Fruit fly (Drosophila melanogaster) whole organism, embryonic: ENCODE results near the gene Reg-2.

ENCODE experiments used
- Asciz ChIP-seq: fragments of 200-800 bp; sonication (Bioruptor generic); optimal IDR thresholded peaks from 2 replicates; lab custom pipeline; 2017; ENCODE audit warnings: missing biosample characterization, mild to moderate bottlenecking, missing genetic modification characterization, missing genetic modification reagents
- B-H1 ChIP-seq: fragments of 200-800 bp; sonication (Bioruptor generic); IDR thresholded peaks from 3 replicates; pipeline ENCODE4 v1.3.6; 2022; ENCODE audit warnings: missing biosample characterization, missing genetic modification characterization
- CG1024 ChIP-seq: fragments of 200-800 bp; sonication (Bioruptor generic); IDR thresholded peaks from 2 replicates; pipeline ENCODE4 v1.3.6; 2022; ENCODE audit warnings: missing biosample characterization, missing genetic modification characterization
- CG10267 ChIP-seq: fragments of 200-800 bp; sonication (Bioruptor generic); optimal IDR thresholded peaks from 2 replicates; lab custom pipeline; 2018; ENCODE audit warnings: missing biosample characterization, mild to moderate bottlenecking, missing genetic modification characterization, moderate library complexity
- CG10565 ChIP-seq: fragments of 200-800 bp; sonication (Bioruptor generic); optimal IDR thresholded peaks from 3 replicates; lab custom pipeline; 2016; ENCODE audit warnings: missing biosample characterization, mild to moderate bottlenecking, missing genetic modification characterization
- CG11093 ChIP-seq: fragments of 200-800 bp; sonication (Bioruptor generic); IDR thresholded peaks from 3 replicates; pipeline ENCODE4 v1.3.6; 2022; ENCODE audit warnings: missing biosample characterization, missing genetic modification characterization
- CG11696 ChIP-seq: fragments of 200-800 bp; sonication (Bioruptor generic); IDR thresholded peaks from 2 replicates; pipeline ENCODE4 v1.3.6; 2022; ENCODE audit warnings: missing biosample characterization, missing genetic modification characterization
- CG12071 ChIP-seq: fragments of 200-800 bp; sonication (Bioruptor generic); optimal IDR thresholded peaks from 3 replicates; lab custom pipeline; 2018; ENCODE audit warnings: missing biosample characterization, mild to moderate bottlenecking, missing genetic modification characterization
- CG13123 ChIP-seq: fragments of 200-800 bp; sonication (Bioruptor generic); optimal IDR thresholded peaks from 2 replicates; lab custom pipeline; 2016; ENCODE audit warnings: missing biosample characterization, missing genetic modification characterization
- CG14441 ChIP-seq: fragments of 200-800 bp; sonication (Bioruptor generic); IDR thresholded peaks from 2 replicates; pipeline ENCODE4 v1.3.6; 2022; ENCODE audit warnings: missing biosample characterization, missing genetic modification characterization
- CG15601 ChIP-seq: fragments of 200-800 bp; sonication (Bioruptor generic); optimal IDR thresholded peaks from 3 replicates; lab custom pipeline; 2019; ENCODE audit warnings: missing biosample characterization, mild to moderate bottlenecking, missing genetic modification characterization, moderate library complexity
- CG16813 ChIP-seq: fragments of 200-800 bp; sonication (Bioruptor generic); IDR thresholded peaks from 3 replicates; pipeline ENCODE4 v1.3.6; 2022; ENCODE audit warnings: missing biosample characterization, missing genetic modification characterization; ENCODE audit not compliant: partially characterized antibody
- CG16815 ChIP-seq: fragments of 200-800 bp; sonication (Bioruptor generic); optimal IDR thresholded peaks from 3 replicates; lab custom pipeline; 2017; ENCODE audit warnings: missing biosample characterization, mild to moderate bottlenecking, missing genetic modification characterization
- CG17186 ChIP-seq: fragments of 200-800 bp; sonication (Bioruptor generic); optimal IDR thresholded peaks from 3 replicates; lab custom pipeline; 2017; ENCODE audit warnings: missing biosample characterization, missing genetic modification reagents, missing genetic modification characterization
- CG2678 ChIP-seq: fragments of 200-800 bp; sonication (Bioruptor generic); optimal IDR thresholded peaks from 3 replicates; lab custom pipeline; 2019; ENCODE audit warnings: missing biosample characterization, mild to moderate bottlenecking, missing genetic modification characterization, moderate library complexity
- CG31224 ChIP-seq: fragments of 200-800 bp; sonication (Bioruptor generic); IDR thresholded peaks from 2 replicates; pipeline ENCODE4 v1.3.6; 2022; ENCODE audit warnings: missing biosample characterization, missing genetic modification characterization
- CG31441 ChIP-seq: fragments of 200-800 bp; sonication (Bioruptor generic); IDR thresholded peaks from 2 replicates; pipeline ENCODE4 v1.3.6; 2022; ENCODE audit warnings: missing biosample characterization, missing genetic modification characterization
- CG42726 ChIP-seq: fragments of 200-800 bp; sonication (Bioruptor generic); IDR thresholded peaks from 2 replicates; pipeline ENCODE4 v1.3.6; 2022; ENCODE audit warnings: missing biosample characterization, missing genetic modification characterization; ENCODE audit not compliant: partially characterized antibody
- CG4282 ChIP-seq: fragments of 200-800 bp; sonication (Bioruptor generic); optimal IDR thresholded peaks from 2 replicates; lab custom pipeline; 2016; ENCODE audit warnings: missing biosample characterization, missing genetic modification characterization
- CG4404 ChIP-seq: fragments of 200-800 bp; sonication (Bioruptor generic); IDR thresholded peaks from 2 replicates; pipeline ENCODE4 v1.3.6; 2022; ENCODE audit warnings: missing biosample characterization, missing genetic modification characterization
- CG6175 ChIP-seq: fragments of 200-800 bp; sonication (Bioruptor generic); IDR thresholded peaks from 3 replicates; pipeline ENCODE4 v1.3.6; 2022; ENCODE audit warnings: missing biosample characterization, missing genetic modification characterization
- CG7271 ChIP-seq: fragments of 200-800 bp; sonication (Bioruptor generic); optimal IDR thresholded peaks from 2 replicates; lab custom pipeline; 2018; ENCODE audit warnings: missing biosample characterization, mild to moderate bottlenecking, missing genetic modification characterization, moderate library complexity
- CG7357 ChIP-seq: fragments of 200-800 bp; sonication (Bioruptor generic); IDR thresholded peaks from 3 replicates; pipeline ENCODE4 v1.3.6; 2022; ENCODE audit warnings: missing biosample characterization, missing genetic modification characterization
- Doc2 ChIP-seq: fragments of 200-800 bp; sonication (Bioruptor generic); IDR thresholded peaks from 2 replicates; pipeline ENCODE4 v1.3.6; 2022; ENCODE audit warnings: missing biosample characterization, missing genetic modification characterization
- HmgD ChIP-seq: fragments of 200-800 bp; sonication (Bioruptor generic); optimal IDR thresholded peaks from 3 replicates; lab custom pipeline; 2016; ENCODE audit warnings: missing biosample characterization, missing genetic modification characterization
- Lpt ChIP-seq: fragments of >200 bp; optimal IDR thresholded peaks from 2 replicates; lab custom pipeline; 2018; ENCODE audit warnings: missing biosample characterization, missing genetic modification characterization
- NC2α ChIP-seq: fragments of 200-800 bp; sonication (Bioruptor generic); optimal IDR thresholded peaks from 2 replicates; lab custom pipeline; 2016; ENCODE audit warnings: missing biosample characterization, missing genetic modification characterization
- NFAT ChIP-seq: fragments of 200-800 bp; sonication (Bioruptor generic); IDR thresholded peaks from 2 replicates; pipeline ENCODE4 v1.3.6; 2022; ENCODE audit warnings: missing biosample characterization, missing genetic modification characterization
- Rx ChIP-seq: fragments of 200-800 bp; sonication (Bioruptor generic); IDR thresholded peaks from 2 replicates; pipeline ENCODE4 v1.3.6; 2022; ENCODE audit warnings: missing biosample characterization, missing genetic modification characterization
- Sry-β ChIP-seq: fragments of 200-800 bp; sonication (Bioruptor generic); optimal IDR thresholded peaks from 2 replicates; lab custom pipeline; 2018; ENCODE audit warnings: missing biosample characterization, mild to moderate bottlenecking, missing genetic modification characterization, moderate library complexity
- Stat92E ChIP-seq, 3 experiments: fragments of >200 bp in 2 of 3; fragments of 200-800 bp in 1 of 3; sonication (Bioruptor generic) in 1 of 3; optimal IDR thresholded peaks; 2 replicates each; lab custom pipeline; 2017 to 2019; ENCODE audit warnings: missing biosample characterization in 3 of 3, missing genetic modification characterization in 3 of 3, mild to moderate bottlenecking in 1 of 3, moderate library complexity in 1 of 3
- Xbp1 ChIP-seq: fragments of 200-800 bp; sonication (Bioruptor generic); optimal IDR thresholded peaks from 3 replicates; lab custom pipeline; 2016; ENCODE audit warnings: missing biosample characterization, mild to moderate bottlenecking, missing genetic modification characterization
- btn ChIP-seq: fragments of 200-800 bp; sonication (Bioruptor generic); optimal IDR thresholded peaks from 2 replicates; lab custom pipeline; 2016; ENCODE audit warnings: missing biosample characterization, missing genetic modification characterization
- crc ChIP-seq: fragments of 200-800 bp; sonication (Bioruptor generic); optimal IDR thresholded peaks from 2 replicates; lab custom pipeline; 2016; ENCODE audit warnings: missing biosample characterization, missing genetic modification characterization
- dan ChIP-seq: fragments of 200-800 bp; sonication (Bioruptor generic); IDR thresholded peaks from 2 replicates; pipeline ENCODE4 v1.3.6; 2022; ENCODE audit warnings: missing biosample characterization, missing genetic modification characterization
- emc ChIP-seq: fragments of 200-800 bp; sonication (Bioruptor generic); optimal IDR thresholded peaks from 2 replicates; lab custom pipeline; 2016; ENCODE audit warnings: missing biosample characterization, missing genetic modification characterization
- fd96Cb ChIP-seq: fragments of 200-800 bp; sonication (Bioruptor generic); optimal IDR thresholded peaks from 2 replicates; lab custom pipeline; 2018; ENCODE audit warnings: missing biosample characterization, mild to moderate bottlenecking, missing genetic modification characterization, moderate library complexity
- ftz-f1 ChIP-seq: fragments of 200-800 bp; sonication (Bioruptor generic); optimal IDR thresholded peaks from 2 replicates; lab custom pipeline; 2016; ENCODE audit warnings: missing biosample characterization, missing genetic modification characterization
- gcm2 ChIP-seq: fragments of 200-800 bp; sonication (Bioruptor generic); optimal IDR thresholded peaks from 2 replicates; lab custom pipeline; 2016; ENCODE audit warnings: missing biosample characterization, missing genetic modification characterization
- ind ChIP-seq: fragments of 200-800 bp; sonication (Bioruptor generic); optimal IDR thresholded peaks from 3 replicates; lab custom pipeline; 2016; ENCODE audit warnings: missing biosample characterization, missing genetic modification characterization
- insv ChIP-seq, 2 experiments: fragments of 200-800 bp; sonication (Bioruptor generic); optimal IDR thresholded peaks; 3 replicates each; lab custom pipeline; 2016 to 2018; ENCODE audit warnings: missing biosample characterization in 2 of 2, missing genetic modification characterization in 2 of 2
- jumu ChIP-seq: fragments of 200-800 bp; sonication (Bioruptor generic); optimal IDR thresholded peaks from 3 replicates; lab custom pipeline; 2016; ENCODE audit warnings: missing biosample characterization, missing genetic modification characterization
- kay ChIP-seq: fragments of 200-800 bp; sonication (Bioruptor generic); optimal IDR thresholded peaks from 2 replicates; lab custom pipeline; 2016; ENCODE audit warnings: missing biosample characterization, missing genetic modification characterization
- odd ChIP-seq: fragments of 200-800 bp; sonication (Bioruptor generic); optimal IDR thresholded peaks from 2 replicates; lab custom pipeline; 2017; ENCODE audit warnings: missing biosample characterization, mild to moderate bottlenecking, missing genetic modification characterization
- peb ChIP-seq: fragments of 200-800 bp; sonication (Bioruptor generic); IDR thresholded peaks from 2 replicates; pipeline ENCODE4 v1.3.6; 2022; ENCODE audit warnings: missing biosample characterization, missing genetic modification characterization
- sens ChIP-seq: fragments of 200-800 bp; sonication (Bioruptor generic); peaks from one replicate; lab custom pipeline; 2016; ENCODE audit warnings: missing biosample characterization, missing genetic modification characterization
- shn ChIP-seq: fragments of 200-800 bp; sonication (Bioruptor generic); optimal IDR thresholded peaks from 3 replicates; lab custom pipeline; 2016; ENCODE audit warnings: missing biosample characterization, missing genetic modification characterization
- vvl ChIP-seq: fragments of 200-800 bp; sonication (Bioruptor generic); IDR thresholded peaks from 2 replicates; pipeline ENCODE4 v1.3.6; 2022; ENCODE audit warnings: missing biosample characterization, missing genetic modification characterization

Gene Reg-2

DNA sequence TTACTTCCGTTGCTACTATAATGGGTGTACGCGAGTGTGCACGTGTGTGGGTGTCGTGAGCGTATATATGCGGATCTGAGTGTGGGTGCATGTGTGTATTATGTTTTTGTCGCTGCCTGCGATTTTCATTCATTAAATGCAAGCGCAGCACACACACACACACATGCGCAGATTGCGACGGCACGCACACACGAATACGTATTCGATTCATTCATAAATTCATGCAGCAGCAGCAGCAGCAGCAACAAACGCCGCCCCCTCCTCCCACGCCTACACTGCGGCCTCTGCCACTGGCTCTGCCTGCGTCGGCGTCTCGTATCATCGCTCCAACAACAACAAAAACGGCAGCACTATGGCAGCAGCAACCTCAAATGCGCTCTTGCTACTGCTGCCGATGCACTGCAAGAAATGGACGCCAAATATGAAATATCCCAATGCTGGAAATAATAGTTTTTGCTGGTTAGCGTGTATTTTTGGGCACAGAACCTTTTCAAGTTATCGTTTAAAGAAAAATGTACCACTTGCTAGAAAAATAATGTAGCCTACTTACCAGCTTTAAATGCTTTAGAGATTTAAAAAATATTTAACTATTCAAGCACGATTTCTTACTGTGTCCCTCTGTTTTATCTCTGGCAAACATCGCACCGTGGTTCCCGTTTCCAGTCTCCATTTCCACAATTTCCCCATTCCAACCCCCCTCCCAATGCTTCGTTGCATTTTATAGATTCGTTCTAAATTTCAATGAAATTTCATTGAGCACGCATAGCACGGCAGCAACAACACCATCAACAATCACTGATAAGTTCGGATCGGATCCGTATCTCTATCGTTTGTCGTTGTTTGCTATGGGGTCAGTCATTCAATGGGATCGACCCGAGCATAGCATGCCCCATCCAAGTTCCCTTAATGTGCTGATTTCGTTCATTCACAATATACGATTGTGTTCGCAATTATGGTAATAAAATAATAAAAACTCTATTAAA, 27.2 kb upstream of the Reg-2 start (continued):
- TF ChIP-seq CG7271 (tag; lab: Kevin White, UChicago) (no peak), CG12071 (GFP tag; lab: Kevin White, UChicago) (peak; percentile 69), CG7357 (peak; percentile 71; the same call in 1 of the 3 replicates), kay (GFP tag; lab: Kevin White, UChicago) (peak; percentile 29), crc (no peak), Xbp1 (GFP tag; lab: Kevin White, UChicago) (peak; percentile 91), odd (GFP tag; lab: Kevin White, UChicago) (peak; percentile 73), ftz-f1 (GFP tag; lab: Kevin White, UChicago) (no peak), Asciz (peak; percentile 83), CG11696 (peak; percentile 66), CG4404 (peak; percentile 67), CG16813 (GFP tag; lab: Robert Waterston, UW) (0 out of 3 replicates have a peak, but pooled peaks have one; percentile 28), HmgD (GFP tag; lab: Kevin White, UChicago) (peak; percentile 57), NFAT (0 out of 2 replicates have a peak, but pooled peaks have one; percentile 24), CG31441 (GFP tag; lab: Robert Waterston, UW) (peak; percentile 85), CG1024 (peak; percentile 85), CG15601 (peak; percentile 90), Sry-β (peak; percentile 25), dan (GFP tag; lab: Robert Waterston, UW) (peak; percentile 58; the same call in 1 of the 2 replicates), CG17186 (GFP tag; lab: Kevin White, UChicago) (peak; percentile 54), CG4282 (peak; percentile 12), CG14441 (GFP tag; lab: Robert Waterston, UW) (peak; percentile 73), Stat92E (GFP tag; optimal IDR thresholded peaks at IDR 0.05; lab: Kevin White, UChicago) (peak in 1 of 3 experiments; percentile 66), B-H1 (GFP tag; lab: Robert Waterston, UW) (peak; percentile 76), gcm2 (GFP tag; lab: Kevin White, UChicago) (peak; percentile 73), Rx (GFP tag; lab: Robert Waterston, UW) (peak; percentile 81), CG10267 (peak; percentile 81), Doc2 (GFP tag; lab: Robert Waterston, UW) (no peak), CG16815 (GFP tag; lab: Kevin White, UChicago) (peak; percentile 82), CG2678 (tag; lab: Kevin White, UChicago) (peak; percentile 83), Lpt (GFP tag; lab: Kevin White, UChicago) (no peak), jumu (peak; percentile 86), ind (peak; percentile 84), shn (peak; percentile 87), CG13123 (GFP tag; lab: Kevin White, UChicago) (peak; percentile 59), fd96Cb (peak; percentile 88), peb (GFP tag; lab: Robert Waterston, UW) (peak; percentile 84), CG6175 (no peak), emc (GFP tag; lab: Kevin White, UChicago) (no peak), vvl (GFP tag; lab: Robert Waterston, UW) (peak; percentile 93), CG11093 (peak; percentile 80; the same call in 2 of the 3 replicates), CG42726 (GFP tag; lab: Robert Waterston, UW) (0 out of 2 replicates have a peak, but pooled peaks have one; percentile 32), CG10565 (peak; percentile 58), sens (GFP tag; lab: Kevin White, UChicago) (peak; percentile 97), btn (peak; percentile 81), CG31224 (GFP tag; lab: Robert Waterston, UW) (no peak), insv (GFP tag; optimal IDR thresholded peaks at IDR 0.05; lab: Kevin White, UChicago) (peak in 1 of 2 experiments; percentile 15), NC2α (GFP tag; lab: Kevin White, UChicago) (peak; percentile 85)
